Worm (Caenorhabditis elegans): Measurements from ENCODE around the gene R08E3.3.

R08E3.3 gene

DNA sequence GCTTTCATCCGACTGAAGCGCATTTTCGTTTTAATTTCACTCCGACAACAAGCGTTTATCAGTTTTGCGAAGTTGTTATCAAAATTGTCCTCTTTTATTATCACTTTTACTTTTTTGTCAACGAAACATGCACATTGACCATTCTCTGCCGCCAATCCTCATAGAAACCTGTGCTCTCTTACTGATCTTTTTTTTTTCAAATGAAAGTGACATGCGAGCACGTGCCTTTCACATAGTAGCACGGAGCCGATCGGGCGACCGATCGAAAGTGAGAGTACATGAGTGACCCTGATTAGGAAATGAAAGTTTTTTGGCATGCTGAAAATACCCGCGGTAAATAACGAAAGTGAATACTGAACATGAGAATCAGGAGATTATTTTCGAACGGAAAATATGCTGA, 24.3 kb upstream of the R08E3.3 start (continued):
- no peak for TF ChIP-seq ztf-11 (tag; optimal IDR thresholded peaks at IDR 0.05)
- TF ChIP-seq lin-29 (GFP tag; IDR thresholded peaks at IDR 0.05), result no peak
- no peak for TF ChIP-seq lin-38 (GFP tag; IDR thresholded peaks at IDR 0.05)
- TF ChIP-seq Y105C5A.15 (GFP tag; IDR thresholded peaks at IDR 0.05), result no peak
- peak; percentile 28; the same call in 1 of the 2 replicates for TF ChIP-seq Y75B8A.6 (GFP tag; IDR thresholded peaks at IDR 0.05)
- TF ChIP-seq daf-12 (tag; optimal IDR thresholded peaks at IDR 0.05), result no peak
- TF ChIP-seq tra-1 (GFP tag; IDR thresholded peaks at IDR 0.05), result peak; percentile 90
- peak; percentile 89 for TF ChIP-seq nhr-48 (tag; optimal IDR thresholded peaks at IDR 0.05)
- TF ChIP-seq set-16 (GFP tag; IDR thresholded peaks at IDR 0.05), result no peak
- TF ChIP-seq hlh-30 (tag; optimal IDR thresholded peaks at IDR 0.05; ENCODE audit: insufficient read depth), result peak; percentile 63
- TF ChIP-seq mdt-29 (GFP tag; IDR thresholded peaks at IDR 0.05), result peak; percentile 55; the same call in 1 of the 2 replicates
- TF ChIP-seq nhr-10 (tag; optimal IDR thresholded peaks at IDR 0.05), result peak; percentile 59
- TF ChIP-seq fos-1 (tag; optimal IDR thresholded peaks at IDR 0.05), result no peak
- no peak for TF ChIP-seq dmd-8 (GFP tag; IDR thresholded peaks at IDR 0.05)
- TF ChIP-seq saeg-2 (GFP tag; IDR thresholded peaks at IDR 0.05), result no peak
- TF ChIP-seq nhr-77 (tag; optimal IDR thresholded peaks at IDR 0.05), result peak; percentile 71
- TF ChIP-seq snpc-1.2 (GFP tag; IDR thresholded peaks at IDR 0.05), result no peak
- TF ChIP-seq lin-1 (GFP tag; IDR thresholded peaks at IDR 0.05), result peak; percentile 76
- TF ChIP-seq php-3 (GFP tag; IDR thresholded peaks at IDR 0.05), result peak; percentile 81
- TF ChIP-seq gei-8 (GFP tag; optimal IDR thresholded peaks at IDR 0.05), result no peak
- TF ChIP-seq pha-4 (GFP tag; IDR thresholded peaks at IDR 0.05), result peak; percentile 59; the same call in 1 of the 2 replicates
- TF ChIP-seq pha-4 (tag; optimal IDR thresholded peaks at IDR 0.05), result no peak
- no peak for TF ChIP-seq aha-1 (tag)
- no peak for TF ChIP-seq dpl-1 (GFP tag; optimal IDR thresholded peaks at IDR 0.05)
- peak; percentile 52 for TF ChIP-seq nhr-28 (tag; optimal IDR thresholded peaks at IDR 0.05)
- no peak for TF ChIP-seq lin-13 (GFP tag; optimal IDR thresholded peaks at IDR 0.05)
- TF ChIP-seq unc-62 (GFP tag; optimal IDR thresholded peaks at IDR 0.05 in 1 of 2), result peak in 1 of 2 experiments; percentile 10
- no peak for TF ChIP-seq unc-62 (tag; optimal IDR thresholded peaks at IDR 0.05)
- no peak for TF ChIP-seq lin-15B (tag; optimal IDR thresholded peaks at IDR 0.05)
- peak; percentile 26; the same call in 1 of the 2 replicates for TF ChIP-seq ceh-20 (GFP tag; IDR thresholded peaks at IDR 0.05)
- peak in 1 of 2 experiments; percentile 60 for TF ChIP-seq hif-1 (tag; optimal IDR thresholded peaks at IDR 0.05)
- TF ChIP-seq pqm-1 (tag; optimal IDR thresholded peaks at IDR 0.05), result peak; percentile 80
- TF ChIP-seq zip-2 (tag; optimal IDR thresholded peaks at IDR 0.05), result no peak
- TF ChIP-seq mxl-2 (GFP tag; conservative IDR thresholded peaks at IDR 0.05), result peak; percentile 90
- TF ChIP-seq dve-1 (tag; optimal IDR thresholded peaks at IDR 0.05; ENCODE audit: insufficient read depth), result peak; percentile 95
- TF ChIP-seq madf-9 (GFP tag; conservative IDR thresholded peaks at IDR 0.05), result no peak

DNA sequence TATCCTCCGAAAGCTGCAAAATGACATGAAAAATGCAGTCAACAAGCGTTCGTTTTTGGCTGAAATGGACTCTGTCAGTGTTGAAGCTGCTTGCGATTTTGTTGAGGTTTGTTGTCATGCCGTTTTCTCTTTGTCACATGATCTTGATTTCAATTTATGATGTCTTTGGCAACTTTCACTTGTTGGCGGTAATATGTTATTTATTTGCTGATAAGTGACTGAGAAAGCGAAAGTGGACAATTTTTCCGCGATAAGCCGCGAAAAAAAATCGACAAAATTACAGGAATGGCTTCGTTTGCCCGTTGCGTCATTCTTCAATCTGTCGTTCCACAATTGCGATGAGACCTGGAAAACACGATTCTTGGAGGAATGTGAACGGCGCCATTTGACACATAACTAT, 23.1 kb upstream of the R08E3.3 start:
- TF ChIP-seq F44E2.7 (GFP tag; IDR thresholded peaks at IDR 0.05), result no peak
- TF ChIP-seq daf-8 (GFP tag; IDR thresholded peaks at IDR 0.05), result no peak
- peak; percentile 69 for TF ChIP-seq lin-1 (GFP tag; IDR thresholded peaks at IDR 0.05)
- TF ChIP-seq ztf-7 (tag; optimal IDR thresholded peaks at IDR 0.05), result no peak
- no peak for TF ChIP-seq lin-15B (tag; optimal IDR thresholded peaks at IDR 0.05)
- TF ChIP-seq D1046.2 (GFP tag; IDR thresholded peaks at IDR 0.05), result no peak
- TF ChIP-seq ceh-28 (tag; optimal IDR thresholded peaks at IDR 0.05), result no peak
- TF ChIP-seq mdl-1 (tag; optimal IDR thresholded peaks at IDR 0.05), result peak in 1 of 2 experiments; percentile 68
- peak; percentile 85 for TF ChIP-seq dve-1 (tag; optimal IDR thresholded peaks at IDR 0.05; ENCODE audit: insufficient read depth)
- no peak for TF ChIP-seq zag-1 (tag; optimal IDR thresholded peaks at IDR 0.05)
- no peak for TF ChIP-seq F37D6.2 (tag; optimal IDR thresholded peaks at IDR 0.05)
- TF ChIP-seq nhr-76 (tag; optimal IDR thresholded peaks at IDR 0.05), result no peak
- no peak for TF ChIP-seq egl-27 (tag; optimal IDR thresholded peaks at IDR 0.05)
- no peak for TF ChIP-seq dmd-9 (GFP tag; IDR thresholded peaks at IDR 0.05)
- TF ChIP-seq nhr-77 (tag; optimal IDR thresholded peaks at IDR 0.05), result peak; percentile 72
- TF ChIP-seq nhr-25 (tag; optimal IDR thresholded peaks at IDR 0.05; ENCODE audit: borderline replicate concordance, insufficient read depth), result no peak
- TF ChIP-seq mxl-2 (GFP tag; conservative IDR thresholded peaks at IDR 0.05), result peak; percentile 17; the same call in 1 of the 2 replicates
- TF ChIP-seq ZK546.5 (tag; optimal IDR thresholded peaks at IDR 0.05), result no peak
- no peak for TF ChIP-seq nhr-41 (GFP tag; IDR thresholded peaks at IDR 0.05)
- TF ChIP-seq arid-1 (GFP tag; conservative IDR thresholded peaks at IDR 0.05), result no peak
- TF ChIP-seq lim-7 (GFP tag; IDR thresholded peaks at IDR 0.05), result no peak
- TF ChIP-seq skn-1 (tag; optimal IDR thresholded peaks at IDR 0.05), result no peak
- no peak for TF ChIP-seq pha-4 (GFP tag; IDR thresholded peaks at IDR 0.05)
- no peak for TF ChIP-seq pha-4 (tag; optimal IDR thresholded peaks at IDR 0.05)

All from whole organism, L4 larva.